Fruit fly (Drosophila melanogaster) whole organism, wandering third instar larva: ENCODE results near the gene CG12279.

Source experiments
- Abd-B ChIP-seq: fragments of >200 bp; optimal IDR thresholded peaks from 2 replicates; lab custom pipeline; 2017; ENCODE audit warnings: missing biosample characterization, missing genetic modification characterization
- CG32264 ChIP-seq: fragments of 200-800 bp; sonication (Bioruptor generic); optimal IDR thresholded peaks from 2 replicates; lab custom pipeline; 2016; ENCODE audit warnings: missing biosample characterization, missing genetic modification characterization
- Dfd ChIP-seq: fragments of >200 bp; optimal IDR thresholded peaks from 2 replicates; lab custom pipeline; 2017; ENCODE audit warnings: missing biosample characterization, missing genetic modification characterization
- Dif ChIP-seq: fragments of 200-275, 200-300 bp; sonication (Bioruptor generic); optimal IDR thresholded peaks from 2 replicates; lab custom pipeline; 2018; ENCODE audit warnings: missing biosample characterization, missing genetic modification characterization; ENCODE audit not compliant: partially characterized antibody
- HLH106 ChIP-seq: fragments of 200-800 bp; optimal IDR thresholded peaks from 3 replicates; lab custom pipeline; 2019; ENCODE audit warnings: missing biosample characterization, mild to moderate bottlenecking, missing genetic modification characterization, moderate library complexity
- Hnf4 ChIP-seq: fragments of 200-800 bp; sonication (Bioruptor generic); optimal IDR thresholded peaks from 2 replicates; lab custom pipeline; 2016; ENCODE audit warnings: missing biosample characterization, mild to moderate bottlenecking, missing genetic modification characterization
- Hr83 ChIP-seq: fragments of 200-300 bp; sonication (Bioruptor generic); optimal IDR thresholded peaks from 2 replicates; lab custom pipeline; 2016; ENCODE audit warnings: missing biosample characterization, mild to moderate bottlenecking, missing genetic modification characterization, moderate library complexity; ENCODE audit not compliant: poor library complexity, severe bottlenecking
- Mio ChIP-seq: sonication (Bioruptor generic); optimal IDR thresholded peaks from 2 replicates; lab custom pipeline; 2016; ENCODE audit warnings: missing biosample characterization, missing genetic modification characterization
- Myc ChIP-seq: fragments of >200 bp; optimal IDR thresholded peaks from 2 replicates; lab custom pipeline; 2017
- N ChIP-seq: fragments of >200 bp; optimal IDR thresholded peaks from 2 replicates; lab custom pipeline; 2018; ENCODE audit warnings: missing biosample characterization, missing external identifiers, missing genetic modification characterization
- OdsH ChIP-seq: fragments of 200-800 bp; sonication (Bioruptor generic); optimal IDR thresholded peaks from 2 replicates; lab custom pipeline; 2016; ENCODE audit warnings: missing biosample characterization, mild to moderate bottlenecking, missing genetic modification characterization
- Rel ChIP-seq, 2 experiments: fragments of 200-800 bp; sonication (Bioruptor generic) in 1 of 2; optimal IDR thresholded peaks; 2 replicates in 1 of 2; 3 replicates in 1 of 2; lab custom pipeline; 2016 to 2019; ENCODE audit warnings: mild to moderate bottlenecking in 2 of 2, missing biosample characterization in 2 of 2, missing genetic modification characterization in 2 of 2, moderate library complexity in 1 of 2
- Vsx2 ChIP-seq: fragments of 200-300, 225-300 bp; sonication (Bioruptor generic); optimal IDR thresholded peaks from 2 replicates; lab custom pipeline; 2018; ENCODE audit warnings: missing biosample characterization, missing genetic modification characterization; ENCODE audit not compliant: partially characterized antibody
- br ChIP-seq: fragments of 200-800 bp; sonication (Bioruptor generic); optimal IDR thresholded peaks from 2 replicates; lab custom pipeline; 2016; ENCODE audit warnings: missing biosample characterization, missing genetic modification characterization
- brk ChIP-seq: fragments of 200-800 bp; sonication (Bioruptor generic); optimal IDR thresholded peaks from 2 replicates; lab custom pipeline; 2016; ENCODE audit warnings: missing biosample characterization, mild to moderate bottlenecking, missing genetic modification characterization
- dmrt93B ChIP-seq: fragments of 200-800 bp; sonication (Bioruptor generic); optimal IDR thresholded peaks from 2 replicates; lab custom pipeline; 2018; ENCODE audit warnings: missing biosample characterization, mild to moderate bottlenecking, missing genetic modification characterization
- dsf ChIP-seq: sonication (Bioruptor generic); optimal IDR thresholded peaks from 2 replicates; lab custom pipeline; 2016; ENCODE audit warnings: missing biosample characterization, missing genetic modification characterization, borderline replicate concordance
- ey ChIP-seq: fragments of 200-800 bp; sonication (Bioruptor generic); optimal IDR thresholded peaks from 2 replicates; lab custom pipeline; 2016; ENCODE audit warnings: missing biosample characterization, missing genetic modification characterization
- foxo ChIP-seq, 2 experiments: fragments of 200-800 bp; sonication (Bioruptor generic); optimal IDR thresholded peaks; 2 replicates in 1 of 2; 3 replicates in 1 of 2; lab custom pipeline; 2016 to 2017; ENCODE audit warnings: missing biosample characterization in 2 of 2, missing genetic modification characterization in 2 of 2
- fru ChIP-seq: fragments of 200-800 bp; sonication (Bioruptor generic); optimal IDR thresholded peaks from 3 replicates; lab custom pipeline; 2016; ENCODE audit warnings: missing biosample characterization, mild to moderate bottlenecking, missing genetic modification characterization
- h ChIP-seq: fragments of 200-800 bp; sonication (Bioruptor generic); optimal IDR thresholded peaks from 3 replicates; lab custom pipeline; 2016; ENCODE audit warnings: missing biosample characterization, mild to moderate bottlenecking, missing genetic modification characterization
- jim ChIP-seq: fragments of 175-275, 200-325 bp; sonication (Bioruptor generic); optimal IDR thresholded peaks from 2 replicates; lab custom pipeline; 2016; ENCODE audit warnings: missing biosample characterization, mild to moderate bottlenecking, missing genetic modification characterization
- lola ChIP-seq: fragments of >200 bp; optimal IDR thresholded peaks from 2 replicates; lab custom pipeline; 2017; ENCODE audit warnings: missing biosample characterization, missing genetic modification characterization
- pan ChIP-seq: fragments of >200 bp; optimal IDR thresholded peaks from 2 replicates; lab custom pipeline; 2017
- psq ChIP-seq: fragments of 200-800 bp; sonication (Bioruptor generic); optimal IDR thresholded peaks from 3 replicates; lab custom pipeline; 2017; ENCODE audit warnings: missing biosample characterization, mild to moderate bottlenecking, missing genetic modification characterization, moderate library complexity
- sage ChIP-seq: fragments of 200-800 bp; sonication (Bioruptor generic); optimal IDR thresholded peaks from 2 replicates; lab custom pipeline; 2016; ENCODE audit warnings: missing biosample characterization, mild to moderate bottlenecking, missing genetic modification characterization
- sv ChIP-seq: fragments of 200-800 bp; sonication (Bioruptor generic); optimal IDR thresholded peaks from 3 replicates; lab custom pipeline; 2016; ENCODE audit warnings: missing biosample characterization, missing genetic modification characterization
- usp ChIP-seq: fragments of >200 bp; optimal IDR thresholded peaks from 2 replicates; lab custom pipeline; 2017; ENCODE audit warnings: missing biosample characterization, missing genetic modification characterization
- woc ChIP-seq: sonication (Bioruptor generic); optimal IDR thresholded peaks from 2 replicates; lab custom pipeline; 2016; ENCODE audit warnings: missing biosample characterization, mild to moderate bottlenecking, missing genetic modification characterization

The CG12279 gene

DNA sequence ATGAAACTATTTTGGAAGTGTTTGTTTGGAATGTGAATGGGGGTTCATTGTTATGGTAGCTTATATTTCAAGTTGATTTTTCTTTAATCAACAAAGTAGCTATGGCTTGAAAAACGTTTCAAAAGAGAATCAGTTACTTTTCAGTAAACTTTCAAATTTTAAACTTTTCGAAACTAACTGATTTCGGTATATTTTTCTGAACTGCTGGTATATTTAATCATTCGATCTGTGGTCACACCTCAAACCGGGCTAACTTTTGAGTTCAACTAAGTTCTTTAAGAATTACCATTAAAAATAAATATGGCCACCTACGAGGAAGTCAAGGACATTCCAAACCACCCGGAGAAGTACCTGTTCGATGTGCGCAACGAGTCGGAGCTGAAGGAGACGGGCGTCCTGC lies at the start of gene CG12279:
CG12279 (plus strand) TSS at position 234 of the 400 bp plus-strand sequence.
- TF ChIP-seq dsf (GFP tag; lab: Kevin White, UChicago) = no peak
- no peak for TF ChIP-seq Hnf4
- no peak for TF ChIP-seq psq (GFP tag; lab: Kevin White, UChicago)
- no peak for TF ChIP-seq pan (lab: Kevin White, UChicago)
- no peak for TF ChIP-seq CG32264
- TF ChIP-seq Rel (GFP tag; optimal IDR thresholded peaks at IDR 0.05; lab: Kevin White, UChicago) = no peak
- no peak for TF ChIP-seq Rel (tag; optimal IDR thresholded peaks at IDR 0.05; lab: Kevin White, UChicago)
- TF ChIP-seq usp (GFP tag; lab: Kevin White, UChicago) = no peak
- no peak for TF ChIP-seq OdsH (GFP tag; lab: Kevin White, UChicago)
- no peak for TF ChIP-seq fru (GFP tag; lab: Kevin White, UChicago)
- no peak for TF ChIP-seq Myc (lab: Kevin White, UChicago)
- TF ChIP-seq N (GFP tag; lab: Kevin White, UChicago) = no peak
- TF ChIP-seq foxo (GFP tag; optimal IDR thresholded peaks at IDR 0.05; lab: Kevin White, UChicago) = no peak
- TF ChIP-seq dmrt93B (GFP tag; lab: Kevin White, UChicago) = no peak
- no peak for TF ChIP-seq br (GFP tag; lab: Kevin White, UChicago)
- TF ChIP-seq sage = no peak
- TF ChIP-seq Dfd (GFP tag; lab: Kevin White, UChicago) = no peak
- TF ChIP-seq, all 38 proteins: peak for 0

DNA sequence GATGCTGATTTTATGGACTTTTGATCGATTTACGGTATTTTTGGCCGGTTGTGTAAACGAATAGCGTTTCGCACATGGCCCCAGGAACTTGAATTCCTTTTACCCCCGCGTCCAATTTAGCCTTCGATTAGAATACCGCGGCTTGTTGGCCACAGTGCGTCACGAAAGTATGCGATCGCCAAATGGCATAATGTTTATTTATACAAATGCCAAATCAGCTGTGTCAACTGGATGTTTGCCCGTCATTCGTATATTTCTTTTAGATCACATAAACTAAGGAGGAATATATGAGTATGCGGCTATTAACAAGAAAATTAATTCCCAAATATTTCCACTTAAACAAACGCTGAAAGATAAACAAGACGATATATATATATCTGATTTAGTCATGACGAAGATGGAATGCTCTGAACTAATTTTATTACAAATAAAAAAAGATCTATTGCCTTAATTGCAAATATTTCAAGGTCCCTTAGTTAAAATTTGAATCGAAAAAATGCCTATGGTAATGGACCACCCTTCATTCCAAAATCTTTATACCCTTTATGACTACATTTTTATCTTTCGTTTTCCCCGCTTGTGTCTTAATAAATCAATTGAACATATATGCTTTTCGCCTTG lies 47.8 kb upstream of the CG12279 start:
- no peak for TF ChIP-seq ey (GFP tag; lab: Kevin White, UChicago)
- peak; percentile 4 for TF ChIP-seq OdsH (GFP tag; lab: Kevin White, UChicago)
- TF ChIP-seq sv (GFP tag; lab: Kevin White, UChicago) = no peak
- no peak for TF ChIP-seq h (GFP tag; lab: Kevin White, UChicago)
- TF ChIP-seq Mio (GFP tag; lab: Kevin White, UChicago) = no peak

dm6 chr3R:12662531-12662930 lies 42.4 kb upstream of the CG12279 start, which contains the start of gene CG14395:
Gene CG14395, plus strand, starts transcription at chr3R:12662831.
- TF ChIP-seq brk (GFP tag; lab: Kevin White, UChicago) (no peak), Hr83 (GFP tag; lab: Kevin White, UChicago) (no peak), Hnf4 (no peak), Dif (GFP tag; lab: Kevin White, UChicago) (no peak), Abd-B (GFP tag; lab: Kevin White, UChicago) (no peak), pan (lab: Kevin White, UChicago) (no peak), Vsx2 (no peak), woc (GFP tag; lab: Kevin White, UChicago) (no peak), psq (GFP tag; lab: Kevin White, UChicago) (no peak), jim (GFP tag; lab: Kevin White, UChicago) (no peak)

- no peak for TF ChIP-seq HLH106 (tag; lab: Kevin White, UChicago)
- no peak for TF ChIP-seq Mio (GFP tag; lab: Kevin White, UChicago)
- TF ChIP-seq brk (GFP tag; lab: Kevin White, UChicago) = no peak
- TF ChIP-seq lola (GFP tag; lab: Kevin White, UChicago) = no peak
- no peak for TF ChIP-seq usp (GFP tag; lab: Kevin White, UChicago)
- no peak for TF ChIP-seq br (GFP tag; lab: Kevin White, UChicago)
- TF ChIP-seq dmrt93B (GFP tag; lab: Kevin White, UChicago) = no peak
Observed at dm6 chr3R:12666206-12666834, 38.6 kb upstream of the CG12279 start.

DNA sequence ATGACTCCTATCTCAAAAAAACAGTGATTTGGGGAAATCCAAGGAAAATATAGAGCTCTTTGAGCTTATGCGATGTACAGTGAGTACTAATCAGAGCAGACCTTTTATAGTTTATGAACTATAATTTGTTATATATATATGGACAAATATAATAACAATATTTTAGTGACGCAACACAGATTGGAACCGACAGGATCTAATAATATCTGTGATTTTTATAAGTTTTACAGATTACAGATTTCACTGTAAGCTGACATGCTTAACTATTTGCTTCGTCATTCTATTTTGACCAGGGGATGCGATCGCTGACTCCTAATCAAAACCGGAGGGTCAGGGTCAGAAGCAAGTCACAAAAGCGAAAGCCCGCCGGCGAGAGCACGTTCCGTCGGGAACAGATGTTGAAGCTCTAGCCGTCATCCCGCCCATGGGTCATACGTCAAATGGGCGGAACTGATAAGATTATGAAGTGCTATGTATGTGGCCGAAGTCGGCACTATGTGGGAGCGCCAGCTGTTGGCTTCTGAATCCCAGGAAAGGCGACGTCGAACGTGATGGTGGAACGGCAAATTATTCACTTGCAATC lies 30.8 kb upstream of the CG12279 start, which contains the start of gene Gnmt:
Gnmt (plus strand) TSS at position 568 of the 583 bp plus-strand sequence.
- TF ChIP-seq Dif (GFP tag; lab: Kevin White, UChicago) (peak; percentile 33), N (GFP tag; lab: Kevin White, UChicago) (no peak)
- TF ChIP-seq, all 38 proteins: peak for 1
